Worm (Caenorhabditis elegans): ENCODE data around the gene C28H8.7.
A peak's percentile ranks its signal among the peaks of the same experiment; 100 is the strongest.

ce11 chrIII:5875705-5876104, 11.1 kb downstream of the C28H8.7 start:
- no peak for TF ChIP-seq skn-1 (tag; optimal IDR thresholded peaks at IDR 0.05)
- TF ChIP-seq lin-39 (tag; optimal IDR thresholded peaks at IDR 0.05), result no peak
- no peak for TF ChIP-seq lin-35 (GFP tag; optimal IDR thresholded peaks at IDR 0.05)
- TF ChIP-seq fkh-10 (GFP tag; optimal IDR thresholded peaks at IDR 0.05), result no peak
- TF ChIP-seq ceh-90 (tag; optimal IDR thresholded peaks at IDR 0.05), result no peak
- TF ChIP-seq snpc-4 (tag; optimal IDR thresholded peaks at IDR 0.05), result no peak
- no peak for TF ChIP-seq lsy-2 (tag; optimal IDR thresholded peaks at IDR 0.05)
- peak; percentile 42 for TF ChIP-seq elt-2 (tag; optimal IDR thresholded peaks at IDR 0.05)
- TF ChIP-seq nhr-77 (tag; optimal IDR thresholded peaks at IDR 0.05), result no peak
